Worm (Caenorhabditis elegans): Measurements from ENCODE around the gene M151.10.

DNA sequence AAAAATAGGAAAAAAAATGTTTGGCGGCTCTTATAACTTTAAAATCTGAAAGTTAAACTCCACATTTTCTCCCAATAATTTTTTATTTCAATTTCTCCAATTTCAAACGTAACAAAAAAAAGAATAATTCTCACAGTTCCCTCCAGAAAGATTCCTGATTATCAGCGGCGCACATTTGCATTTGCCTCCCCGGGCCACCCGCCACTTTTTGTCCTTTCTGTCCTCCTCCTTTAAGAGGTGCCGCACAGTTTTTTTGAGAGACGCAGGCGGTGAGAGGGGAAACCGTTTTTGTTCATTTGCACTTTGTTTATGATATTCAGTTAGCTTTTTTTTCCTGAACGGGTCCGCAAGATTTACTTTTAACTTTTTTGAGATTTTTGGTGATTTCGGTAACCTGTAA is 19.2 kb downstream of the M151.10 start:
- no peak for TF ChIP-seq nhr-77 (tag; optimal IDR thresholded peaks at IDR 0.05)
- no peak for TF ChIP-seq jun-1 (tag; optimal IDR thresholded peaks at IDR 0.05)
- no peak for TF ChIP-seq elt-3 (tag; optimal IDR thresholded peaks at IDR 0.05)
- no peak for TF ChIP-seq ama-1 (optimal IDR thresholded peaks at IDR 0.05)
- no peak for TF ChIP-seq pha-4 (tag; optimal IDR thresholded peaks at IDR 0.05)
- no peak for TF ChIP-seq nhr-11 (tag; optimal IDR thresholded peaks at IDR 0.05)

Measured in whole organism, L3 larva.